In genomic region chrIV:1051636-1052133, ce11 we compare ENCODE assay signal across 2 worm cellular contexts.
TF ChIP-seq lines count a peak whose summit lies in the region.

Y55F3AM.21 (minus strand) TSS chrIV:1051686.

TF ChIP-seq in whole organism, L4 larva, 104 proteins besides CTCF, POLR2A, EP300 and RAD21:
- peak; percentile 72; the same call in 1 of the 2 replicates for TF ChIP-seq Y48G9A.11 (GFP tag; IDR thresholded peaks at IDR 0.05; lab: Robert Waterston, UW)

TF ChIP-seq in whole organism, young adult, 124 proteins besides CTCF, POLR2A, EP300 and RAD21:
- TF ChIP-seq F33H1.4 (GFP tag; IDR thresholded peaks at IDR 0.05; lab: Robert Waterston, UW) (peak; percentile 75), attf-3 (GFP tag; conservative IDR thresholded peaks at IDR 0.05; lab: Robert Waterston, UW) (0 out of 2 replicates have a peak, but pooled peaks have one; percentile 24), madf-6 (GFP tag; IDR thresholded peaks at IDR 0.05; lab: Robert Waterston, UW) (peak; percentile 64), xnd-1 (tag; optimal IDR thresholded peaks at IDR 0.05; lab: Kevin White, UChicago) (peak; percentile 61), lsl-1 (GFP tag; optimal IDR thresholded peaks at IDR 0.05; lab: Kevin White, UChicago) (peak; percentile 40)
